Fruit fly (Drosophila melanogaster) whole organism, embryonic: ENCODE data around the gene CG45487.

Source experiments
- CG11504 ChIP-seq: fragments of 200-800 bp; sonication (Bioruptor generic); optimal IDR thresholded peaks from 3 replicates; lab custom pipeline; 2019; ENCODE audit warnings: missing biosample characterization, mild to moderate bottlenecking, missing genetic modification characterization, moderate library complexity
- CG12236 ChIP-seq: fragments of 200-800 bp; sonication (Bioruptor generic); optimal IDR thresholded peaks from 2 replicates; lab custom pipeline; 2016; ENCODE audit warnings: missing biosample characterization, missing genetic modification characterization
- CG12942 ChIP-seq: fragments of 200-800 bp; sonication (Bioruptor generic); optimal IDR thresholded peaks from 3 replicates; lab custom pipeline; 2016; ENCODE audit warnings: missing biosample characterization, missing genetic modification characterization
- CG14965 ChIP-seq: fragments of 200-800 bp; sonication (Bioruptor generic); optimal IDR thresholded peaks from 2 replicates; lab custom pipeline; 2016; ENCODE audit warnings: missing biosample characterization, missing genetic modification characterization, borderline replicate concordance
- CG17186 ChIP-seq: fragments of 200-800 bp; sonication (Bioruptor generic); optimal IDR thresholded peaks from 3 replicates; lab custom pipeline; 2017; ENCODE audit warnings: missing biosample characterization, missing genetic modification reagents, missing genetic modification characterization
- CG17802 ChIP-seq: fragments of 200-800 bp; sonication (Bioruptor generic); optimal IDR thresholded peaks from 2 replicates; lab custom pipeline; 2018; ENCODE audit warnings: missing biosample characterization, mild to moderate bottlenecking, missing genetic modification characterization, moderate library complexity
- CG1832 ChIP-seq: fragments of 200-800 bp; sonication (Bioruptor generic); optimal IDR thresholded peaks from 2 replicates; lab custom pipeline; 2017; ENCODE audit warnings: missing biosample characterization, mild to moderate bottlenecking, missing genetic modification characterization, inconsistent platforms
- CG33213 ChIP-seq: fragments of 200-800 bp; sonication (Bioruptor generic); optimal IDR thresholded peaks from 3 replicates; lab custom pipeline; 2016; ENCODE audit warnings: missing biosample characterization, missing genetic modification characterization
- CG34224 ChIP-seq: fragments of 200-800 bp; sonication (Bioruptor generic); IDR thresholded peaks from 3 replicates; pipeline ENCODE4 v1.3.6; 2022; ENCODE audit warnings: missing biosample characterization, missing genetic modification characterization; ENCODE audit not compliant: partially characterized antibody
- CG5953 ChIP-seq: fragments of 200-800 bp; sonication (Bioruptor generic); IDR thresholded peaks from 2 replicates; pipeline ENCODE4 v1.3.6; 2022; ENCODE audit warnings: missing biosample characterization, missing genetic modification characterization
- CG6175 ChIP-seq: fragments of 200-800 bp; sonication (Bioruptor generic); IDR thresholded peaks from 3 replicates; pipeline ENCODE4 v1.3.6; 2022; ENCODE audit warnings: missing biosample characterization, missing genetic modification characterization
- CG7745 ChIP-seq: fragments of 200-800 bp; sonication (Bioruptor generic); optimal IDR thresholded peaks from 2 replicates; lab custom pipeline; 2018; ENCODE audit warnings: missing biosample characterization, mild to moderate bottlenecking, missing genetic modification characterization, moderate library complexity
- CG8290 ChIP-seq, 3 experiments: fragments of 200-800 bp; sonication (Bioruptor generic); optimal IDR thresholded peaks; 2 replicates each; lab custom pipeline; 2016 to 2019; ENCODE audit warnings: missing biosample characterization in 3 of 3, missing genetic modification characterization in 3 of 3, mild to moderate bottlenecking in 2 of 3, moderate library complexity in 1 of 3
- CG8388 ChIP-seq: fragments of 200-800 bp; sonication (Bioruptor generic); optimal IDR thresholded peaks from 2 replicates; lab custom pipeline; 2019; ENCODE audit warnings: missing biosample characterization, mild to moderate bottlenecking, missing genetic modification characterization, moderate library complexity
- CG9437 ChIP-seq: fragments of 200-800 bp; sonication (Bioruptor generic); optimal IDR thresholded peaks from 2 replicates; lab custom pipeline; 2018; ENCODE audit warnings: missing biosample characterization, mild to moderate bottlenecking, missing genetic modification characterization
- CkIIα-i1 ChIP-seq: fragments of 200-800 bp; sonication (Bioruptor generic); IDR thresholded peaks from 2 replicates; pipeline ENCODE4 v1.3.6; 2022; ENCODE audit warnings: missing biosample characterization, missing genetic modification characterization
- Drgx ChIP-seq: fragments of 200-800 bp; sonication (Bioruptor generic); IDR thresholded peaks from 2 replicates; pipeline ENCODE4 v1.3.6; 2022; ENCODE audit warnings: missing biosample characterization, missing genetic modification characterization
- Ets65A ChIP-seq: fragments of 200-800 bp; sonication (Bioruptor generic); peaks from one replicate; lab custom pipeline; 2016; ENCODE audit warnings: missing biosample characterization, missing genetic modification characterization
- GATAe ChIP-seq: fragments of 200-800 bp; sonication (Bioruptor generic); conservative IDR thresholded peaks from 2 replicates; pipeline ENCODE4 v1.3.6; 2022; ENCODE audit warnings: missing biosample characterization, missing genetic modification characterization
- HmgZ ChIP-seq: fragments of 200-800 bp; sonication (Bioruptor generic); optimal IDR thresholded peaks from 2 replicates; lab custom pipeline; 2018; ENCODE audit warnings: missing biosample characterization, mild to moderate bottlenecking, missing genetic modification characterization
- Med ChIP-seq: fragments of 200-800 bp; sonication (Bioruptor generic); peaks from one replicate; lab custom pipeline; 2016; ENCODE audit warnings: missing biosample characterization, missing genetic modification characterization, mild to moderate bottlenecking, inconsistent platforms, moderate library complexity
- Scr ChIP-seq: fragments of 200-800 bp; sonication (Bioruptor generic); IDR thresholded peaks from 2 replicates; pipeline ENCODE4 v1.3.6; 2022; ENCODE audit warnings: missing biosample characterization, missing genetic modification characterization; ENCODE audit not compliant: partially characterized antibody
- Sox102F ChIP-seq: fragments of 200-800 bp; sonication (Bioruptor generic); optimal IDR thresholded peaks from 2 replicates; lab custom pipeline; 2018; ENCODE audit warnings: missing biosample characterization, mild to moderate bottlenecking, missing genetic modification characterization, moderate library complexity
- Taf1 ChIP-seq: fragments of 200-800 bp; sonication (Bioruptor generic); IDR thresholded peaks from 2 replicates; pipeline ENCODE4 v1.3.6; 2022; ENCODE audit warnings: missing biosample characterization, missing genetic modification characterization
- Trl ChIP-seq, 3 experiments: fragments of >200 bp in 2 of 3; fragments of 200-800 bp in 1 of 3; sonication (Bioruptor generic) in 1 of 3; optimal IDR thresholded peaks; 2 replicates in 1 of 3; 3 replicates in 2 of 3; lab custom pipeline; 2016 to 2017; ENCODE audit warnings: missing biosample characterization in 1 of 3, missing genetic modification characterization in 1 of 3
- az2 ChIP-seq: fragments of 200-800 bp; sonication (Bioruptor generic); optimal IDR thresholded peaks from 3 replicates; lab custom pipeline; 2016; ENCODE audit warnings: missing biosample characterization, missing genetic modification characterization
- chm ChIP-seq: fragments of 200-800 bp; sonication (Bioruptor generic); IDR thresholded peaks from 2 replicates; pipeline ENCODE4 v1.3.6; 2022; ENCODE audit warnings: missing biosample characterization, missing genetic modification characterization
- chn ChIP-seq: fragments of 200-800 bp; sonication (Bioruptor generic); optimal IDR thresholded peaks from 2 replicates; lab custom pipeline; 2016; ENCODE audit warnings: missing biosample characterization, missing genetic modification characterization
- crol ChIP-seq: fragments of 200-800 bp; sonication (Bioruptor generic); IDR thresholded peaks from 2 replicates; pipeline ENCODE4 v1.3.6; 2022; ENCODE audit warnings: missing biosample characterization, missing genetic modification characterization
- crp ChIP-seq, 2 experiments: fragments of 200-800 bp; sonication (Bioruptor generic); optimal IDR thresholded peaks; 2 replicates in 1 of 2; 3 replicates in 1 of 2; lab custom pipeline; 2017; ENCODE audit warnings: missing biosample characterization in 2 of 2, missing genetic modification characterization in 2 of 2, mild to moderate bottlenecking in 1 of 2, moderate library complexity in 1 of 2
- fd3F ChIP-seq: fragments of 200-800 bp; sonication (Bioruptor generic); optimal IDR thresholded peaks from 2 replicates; lab custom pipeline; 2018; ENCODE audit warnings: missing biosample characterization, mild to moderate bottlenecking, missing genetic modification characterization, moderate library complexity
- gem ChIP-seq: fragments of 200-800 bp; sonication (Bioruptor generic); optimal IDR thresholded peaks from 2 replicates; lab custom pipeline; 2019; ENCODE audit warnings: missing biosample characterization, mild to moderate bottlenecking, missing genetic modification characterization, moderate library complexity
- hkb ChIP-seq, 2 experiments: fragments of 200-800 bp in 1 of 2; fragments of >200 bp in 1 of 2; sonication (Bioruptor generic) in 1 of 2; IDR thresholded peaks in 1 of 2; optimal IDR thresholded peaks in 1 of 2; 2 replicates each; pipeline versions ENCODE4 v1.3.6 to Lab custom; 2017 to 2022; ENCODE audit warnings: missing biosample characterization in 1 of 2, missing genetic modification characterization in 1 of 2
- insv ChIP-seq, 2 experiments: fragments of 200-800 bp; sonication (Bioruptor generic); optimal IDR thresholded peaks; 3 replicates each; lab custom pipeline; 2016 to 2018; ENCODE audit warnings: missing biosample characterization in 2 of 2, missing genetic modification characterization in 2 of 2
- jing ChIP-seq: fragments of 200-800 bp; sonication (Bioruptor generic); optimal IDR thresholded peaks from 2 replicates; lab custom pipeline; 2018; ENCODE audit warnings: missing biosample characterization, mild to moderate bottlenecking, missing genetic modification characterization
- lbe ChIP-seq: fragments of 200-800 bp; sonication (Bioruptor generic); optimal IDR thresholded peaks from 2 replicates; lab custom pipeline; 2016; ENCODE audit warnings: missing biosample characterization, mild to moderate bottlenecking, missing genetic modification characterization
- nerfin-2 ChIP-seq: fragments of 200-800 bp; sonication (Bioruptor generic); IDR thresholded peaks from 2 replicates; pipeline ENCODE4 v1.3.6; 2022; ENCODE audit warnings: missing biosample characterization, missing genetic modification characterization; ENCODE audit not compliant: partially characterized antibody
- odd ChIP-seq: fragments of 200-800 bp; sonication (Bioruptor generic); optimal IDR thresholded peaks from 2 replicates; lab custom pipeline; 2017; ENCODE audit warnings: missing biosample characterization, mild to moderate bottlenecking, missing genetic modification characterization
- p53 ChIP-seq: fragments of 200-800 bp; sonication (Bioruptor generic); optimal IDR thresholded peaks from 2 replicates; lab custom pipeline; 2016; ENCODE audit warnings: missing biosample characterization, missing genetic modification characterization
- pb ChIP-seq: fragments of 200-800 bp; sonication (Bioruptor generic); optimal IDR thresholded peaks from 3 replicates; lab custom pipeline; 2016; ENCODE audit warnings: missing biosample characterization, missing genetic modification characterization
- pho ChIP-seq: fragments of 200-800 bp; sonication (Bioruptor generic); optimal IDR thresholded peaks from 2 replicates; lab custom pipeline; 2016; ENCODE audit warnings: missing biosample characterization, missing genetic modification characterization
- prd ChIP-seq, 3 experiments: fragments of >200 bp in 2 of 3; fragments of 200-800 bp in 1 of 3; sonication (Bioruptor generic) in 1 of 3; optimal IDR thresholded peaks in 2 of 3; IDR thresholded peaks in 1 of 3; 2 replicates in 2 of 3; 3 replicates in 1 of 3; pipeline versions ENCODE4 v1.3.6 to Lab custom; 2017 to 2022; ENCODE audit warnings: missing biosample characterization in 1 of 3, missing genetic modification characterization in 1 of 3
- psq ChIP-seq: fragments of 200-800 bp; sonication (Bioruptor generic); optimal IDR thresholded peaks from 2 replicates; lab custom pipeline; 2017; ENCODE audit warnings: missing biosample characterization, missing genetic modification characterization
- sd ChIP-seq: fragments of 200-800 bp; sonication (Bioruptor generic); optimal IDR thresholded peaks from 3 replicates; lab custom pipeline; 2018; ENCODE audit warnings: missing biosample characterization, mild to moderate bottlenecking, missing genetic modification characterization, moderate library complexity
- stwl ChIP-seq: fragments of 200-800 bp; sonication (Bioruptor generic); optimal IDR thresholded peaks from 3 replicates; lab custom pipeline; 2018; ENCODE audit warnings: missing biosample characterization, mild to moderate bottlenecking, missing genetic modification characterization, moderate library complexity
- tin ChIP-seq: fragments of 200-800 bp; sonication (Bioruptor generic); optimal IDR thresholded peaks from 3 replicates; lab custom pipeline; 2016; ENCODE audit warnings: missing biosample characterization, missing genetic modification characterization
- vnd ChIP-seq: fragments of 200-800 bp; sonication (Bioruptor generic); IDR thresholded peaks from 3 replicates; pipeline ENCODE4 v1.3.6; 2022; ENCODE audit warnings: missing biosample characterization, missing genetic modification characterization; ENCODE audit not compliant: partially characterized antibody

CG45487 gene

DNA sequence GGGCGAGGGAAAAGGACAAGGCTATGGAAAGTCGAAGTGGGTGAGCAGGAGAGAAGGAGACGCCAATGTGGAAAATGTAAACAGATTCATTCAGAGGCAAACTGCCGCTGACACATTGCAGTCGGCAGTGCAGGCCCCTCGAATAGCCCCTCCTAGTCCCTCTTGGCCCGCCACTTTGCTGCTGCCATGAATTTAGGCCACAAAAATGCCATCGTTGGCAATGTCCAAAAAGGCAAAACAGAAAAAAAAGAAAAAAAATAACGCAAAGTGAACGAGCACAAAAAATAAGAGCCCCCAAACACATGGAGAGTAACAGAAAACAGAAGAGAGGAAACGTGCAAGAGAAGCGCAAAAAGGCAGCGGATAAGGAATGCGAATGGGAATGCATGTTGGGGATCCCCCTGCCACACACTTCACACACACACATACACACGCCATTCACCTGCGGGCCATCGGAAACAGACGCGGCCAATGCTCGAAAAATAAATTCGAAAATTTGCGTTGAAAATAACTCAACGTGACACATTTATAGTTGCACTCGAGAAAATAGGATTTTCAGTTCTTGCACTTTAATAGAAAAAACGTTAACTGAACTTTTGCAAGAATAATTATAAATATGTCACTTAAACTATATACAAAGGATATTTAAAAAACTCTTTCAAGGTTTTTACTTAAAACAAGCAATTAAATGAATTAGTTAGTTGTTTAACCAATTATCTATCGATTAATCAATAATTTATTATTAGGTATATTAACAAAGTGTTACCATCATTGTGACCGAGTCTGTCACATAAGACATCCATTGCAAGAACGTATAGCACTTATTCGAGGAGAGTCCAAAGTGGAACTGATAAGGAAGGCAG, 36.5 kb downstream of the CG45487 start:
- TF ChIP-seq CG12942 (no peak), Med (no peak), CG8388 (no peak), CkIIα-i1 (GFP tag; lab: Robert Waterston, UW) (no peak), vnd (GFP tag; lab: Robert Waterston, UW) (no peak), Drgx (GFP tag; lab: Robert Waterston, UW) (peak; percentile 38), Ets65A (GFP tag; lab: Kevin White, UChicago) (no peak), Trl (optimal IDR thresholded peaks at IDR 0.05; lab: Kevin White, UChicago) (peak in 1 of 2 experiments; percentile 2), Trl (GFP tag; optimal IDR thresholded peaks at IDR 0.05; lab: Kevin White, UChicago) (no peak), jing (GFP tag; lab: Kevin White, UChicago) (no peak), CG6175 (GFP tag; lab: Robert Waterston, UW) (no peak), CG17186 (GFP tag; lab: Kevin White, UChicago) (no peak), nerfin-2 (GFP tag; lab: Robert Waterston, UW) (no peak), Scr (GFP tag; lab: Robert Waterston, UW) (no peak), gem (tag; lab: Kevin White, UChicago) (peak; percentile 11), CG34224 (GFP tag; lab: Robert Waterston, UW) (no peak), sd (tag; lab: Kevin White, UChicago) (peak; percentile 10), lbe (GFP tag; lab: Kevin White, UChicago) (no peak), pb (no peak), CG8290 (GFP tag; optimal IDR thresholded peaks at IDR 0.05; lab: Kevin White, UChicago) (no peak), CG8290 (tag; optimal IDR thresholded peaks at IDR 0.05; lab: Kevin White, UChicago) (no peak), GATAe (GFP tag; lab: Robert Waterston, UW) (no peak), CG33213 (no peak), psq (no peak), Sox102F (peak; percentile 6), tin (GFP tag; lab: Kevin White, UChicago) (no peak), CG1832 (no peak), crp (GFP tag; optimal IDR thresholded peaks at IDR 0.05; lab: Kevin White, UChicago) (no peak), insv (GFP tag; optimal IDR thresholded peaks at IDR 0.05; lab: Kevin White, UChicago) (no peak), Taf1 (no peak), CG11504 (tag; lab: Kevin White, UChicago) (peak; percentile 12), p53 (GFP tag; lab: Kevin White, UChicago) (no peak), crol (GFP tag; lab: Robert Waterston, UW) (0 out of 2 replicates have a peak, but pooled peaks have one; percentile 8), hkb (optimal IDR thresholded peaks at IDR 0.05; lab: Kevin White, UChicago) (no peak), hkb (GFP tag; IDR thresholded peaks at IDR 0.05; lab: Robert Waterston, UW) (no peak), chn (GFP tag; lab: Kevin White, UChicago) (no peak), CG12236 (GFP tag; lab: Kevin White, UChicago) (no peak), fd3F (GFP tag; lab: Kevin White, UChicago) (no peak), CG9437 (GFP tag; lab: Kevin White, UChicago) (no peak), CG7745 (no peak), stwl (tag; lab: Kevin White, UChicago) (no peak), chm (GFP tag; lab: Robert Waterston, UW) (no peak), odd (GFP tag; lab: Kevin White, UChicago) (no peak), CG5953 (GFP tag; lab: Robert Waterston, UW) (no peak), HmgZ (tag; lab: Kevin White, UChicago) (no peak), az2 (GFP tag; lab: Kevin White, UChicago) (no peak), CG14965 (GFP tag; lab: Kevin White, UChicago) (no peak), pho (GFP tag; lab: Kevin White, UChicago) (no peak), CG17802 (tag; lab: Kevin White, UChicago) (no peak), prd (optimal IDR thresholded peaks at IDR 0.05; lab: Kevin White, UChicago) (no peak), prd (GFP tag; IDR thresholded peaks at IDR 0.05; lab: Robert Waterston, UW) (no peak)
